Worm (Caenorhabditis elegans) whole organism, L2 larva: ENCODE results near the gene faah-3.

ENCODE experiments used
- C34F6.9 ChIP-seq: fragments of 150-350 bp; optimal IDR thresholded peaks from 2 replicates; lab custom pipeline; 2014; ENCODE audit warnings: missing biosample characterization, missing genetic modification characterization
- F13H6.1 ChIP-seq: sonication (generic microtip); optimal IDR thresholded peaks from 2 replicates; lab custom pipeline; 2016; ENCODE audit warnings: missing genetic modification characterization, missing compliant biosample characterization
- R02D3.7 ChIP-seq: fragments of 150-350 bp; optimal IDR thresholded peaks from 2 replicates; lab custom pipeline; 2014; ENCODE audit warnings: missing biosample characterization, missing genetic modification characterization
- Y55F3AM.14 ChIP-seq: fragments of 200-800 bp; sonication (Bioruptor generic); optimal IDR thresholded peaks from 2 replicates; lab custom pipeline; 2018; ENCODE audit warnings: mild to moderate bottlenecking, missing genetic modification characterization, missing compliant biosample characterization
- alr-1 ChIP-seq: fragments of 150-350 bp; optimal IDR thresholded peaks from 2 replicates; lab custom pipeline; 2014; ENCODE audit warnings: missing biosample characterization, missing genetic modification characterization
- aly-2 ChIP-seq: fragments of 150-350 bp; optimal IDR thresholded peaks from 2 replicates; lab custom pipeline; 2014; ENCODE audit warnings: missing biosample characterization, missing genetic modification characterization
- ama-1 ChIP-seq: fragments of 150-350 bp; optimal IDR thresholded peaks from 2 replicates; lab custom pipeline; 2018; ENCODE audit warnings: inconsistent platforms
- blmp-1 ChIP-seq: sonication (generic microtip); optimal IDR thresholded peaks from 2 replicates; lab custom pipeline; 2017; ENCODE audit warnings: missing genetic modification characterization, mild to moderate bottlenecking, missing compliant biosample characterization, antibody characterized with exemption, moderate library complexity; ENCODE audit not compliant: insufficient read depth
- ceh-82 ChIP-seq: fragments of 150-350 bp; optimal IDR thresholded peaks from 2 replicates; lab custom pipeline; 2014; ENCODE audit warnings: missing biosample characterization, missing genetic modification characterization
- dmd-4 ChIP-seq: sonication (generic microtip); optimal IDR thresholded peaks from 2 replicates; lab custom pipeline; 2017; ENCODE audit warnings: missing biosample characterization, missing genetic modification characterization
- elt-1 ChIP-seq: fragments of 150-350 bp; optimal IDR thresholded peaks from 2 replicates; lab custom pipeline; 2014; ENCODE audit warnings: missing biosample characterization, missing genetic modification characterization
- elt-3 ChIP-seq: sonication (generic microtip); optimal IDR thresholded peaks from 2 replicates; lab custom pipeline; 2017; ENCODE audit warnings: missing biosample characterization, missing genetic modification characterization
- fos-1 ChIP-seq: fragments of 150-350 bp; optimal IDR thresholded peaks from 2 replicates; lab custom pipeline; 2014; ENCODE audit warnings: missing biosample characterization, missing genetic modification characterization
- gmeb-1 ChIP-seq: fragments of 150-350 bp; optimal IDR thresholded peaks from 2 replicates; lab custom pipeline; 2014; ENCODE audit warnings: missing biosample characterization, missing genetic modification characterization
- lin-13 ChIP-seq: fragments of 150-350 bp; optimal IDR thresholded peaks from 2 replicates; lab custom pipeline; 2014; ENCODE audit warnings: missing biosample characterization, missing genetic modification reagents, missing genetic modification characterization
- lin-39 ChIP-seq: fragments of 150-350 bp; optimal IDR thresholded peaks from 2 replicates; lab custom pipeline; 2014; ENCODE audit warnings: missing biosample characterization, missing genetic modification reagents, missing genetic modification characterization
- lsy-2 ChIP-seq, 2 experiments: fragments of 150-350 bp in 1 of 2; sonication (generic microtip) in 1 of 2; optimal IDR thresholded peaks; 2 replicates each; lab custom pipeline; 2014 to 2017; ENCODE audit warnings: missing biosample characterization in 2 of 2, missing genetic modification characterization in 2 of 2
- mab-5 ChIP-seq: fragments of 150-350 bp; optimal IDR thresholded peaks from 2 replicates; lab custom pipeline; 2014; ENCODE audit warnings: missing biosample characterization, missing genetic modification characterization
- mbf-1 ChIP-seq: sonication (generic microtip); optimal IDR thresholded peaks from 2 replicates; lab custom pipeline; 2017; ENCODE audit warnings: missing biosample characterization, missing genetic modification characterization
- mdl-1 ChIP-seq, 2 experiments: fragments of 150-350 bp in 1 of 2; sonication (generic microtip) in 1 of 2; optimal IDR thresholded peaks; 2 replicates each; lab custom pipeline; 2017; ENCODE audit warnings: missing biosample characterization in 2 of 2, missing genetic modification characterization in 2 of 2
- nhr-10 ChIP-seq: sonication (generic microtip); optimal IDR thresholded peaks from 2 replicates; lab custom pipeline; 2017; ENCODE audit warnings: missing biosample characterization, missing genetic modification characterization
- nhr-11 ChIP-seq: fragments of 150-350 bp; optimal IDR thresholded peaks from 2 replicates; lab custom pipeline; 2014; ENCODE audit warnings: missing biosample characterization, missing genetic modification characterization
- nhr-12 ChIP-seq: fragments of 150-350 bp; optimal IDR thresholded peaks from 2 replicates; lab custom pipeline; 2014; ENCODE audit warnings: missing biosample characterization, missing genetic modification characterization
- nhr-129 ChIP-seq: fragments of 150-350 bp; optimal IDR thresholded peaks from 2 replicates; lab custom pipeline; 2014; ENCODE audit warnings: missing biosample characterization, missing genetic modification characterization
- nhr-21 ChIP-seq: fragments of 150-350 bp; optimal IDR thresholded peaks from 2 replicates; lab custom pipeline; 2014; ENCODE audit warnings: missing biosample characterization, missing genetic modification characterization
- nhr-23 ChIP-seq: fragments of 150-350 bp; optimal IDR thresholded peaks from 2 replicates; lab custom pipeline; 2014; ENCODE audit warnings: missing biosample characterization, missing genetic modification reagents, missing genetic modification characterization
- nhr-25 ChIP-seq: fragments of 150-350 bp; sonication (generic microtip); optimal IDR thresholded peaks from 3 replicates; lab custom pipeline; 2014; ENCODE audit warnings: missing biosample characterization, missing genetic modification characterization
- peb-1 ChIP-seq: fragments of 150-350 bp; optimal IDR thresholded peaks from 2 replicates; lab custom pipeline; 2014; ENCODE audit warnings: missing biosample characterization, missing genetic modification characterization
- sem-4 ChIP-seq: fragments of 150-350 bp; optimal IDR thresholded peaks from 2 replicates; lab custom pipeline; 2014; ENCODE audit warnings: missing biosample characterization, missing genetic modification reagents, missing genetic modification characterization
- skn-1 ChIP-seq: sonication (generic microtip); optimal IDR thresholded peaks from 2 replicates; lab custom pipeline; 2017; ENCODE audit warnings: missing biosample characterization, missing genetic modification characterization
- sma-3 ChIP-seq: sonication (generic microtip); optimal IDR thresholded peaks from 2 replicates; lab custom pipeline; 2016; ENCODE audit warnings: missing genetic modification reagents, missing genetic modification characterization, missing compliant biosample characterization
- sma-9 ChIP-seq, 2 experiments: fragments of 150-350 bp in 1 of 2; sonication (generic microtip) in 1 of 2; optimal IDR thresholded peaks; 2 replicates each; lab custom pipeline; 2014 to 2016; ENCODE audit warnings: missing genetic modification characterization in 2 of 2, mild to moderate bottlenecking in 1 of 2, missing biosample characterization in 1 of 2, missing compliant biosample characterization in 1 of 2, missing genetic modification reagents in 1 of 2, moderate library complexity in 1 of 2
- snpc-4 ChIP-seq: fragments of 150-350 bp; optimal IDR thresholded peaks from 2 replicates; lab custom pipeline; 2014; ENCODE audit warnings: missing biosample characterization, missing genetic modification characterization
- unc-55 ChIP-seq: fragments of 150-350 bp; sonication (generic microtip); optimal IDR thresholded peaks from 3 replicates; lab custom pipeline; 2014; ENCODE audit warnings: missing biosample characterization, missing genetic modification reagents, missing genetic modification characterization
- zag-1 ChIP-seq: fragments of 150-350 bp; optimal IDR thresholded peaks from 2 replicates; lab custom pipeline; 2014; ENCODE audit warnings: missing biosample characterization, missing genetic modification characterization
- ztf-11 ChIP-seq: sonication (generic microtip); optimal IDR thresholded peaks from 2 replicates; lab custom pipeline; 2017; ENCODE audit warnings: missing biosample characterization, missing genetic modification characterization

faah-3 gene

ce11 chrIV:945601-946000 is at the start of gene faah-3:
Gene faah-3, minus strand, starts transcription at chrIV:945653.
- peak; percentile 68 for TF ChIP-seq fos-1
- no peak for TF ChIP-seq dmd-4
- TF ChIP-seq R02D3.7 (tag; lab: Kevin White, UChicago), result no peak

- peak; percentile 18 for TF ChIP-seq nhr-129 (tag; lab: Kevin White, UChicago)
- no peak for TF ChIP-seq alr-1 (tag; lab: Kevin White, UChicago)
- no peak for TF ChIP-seq sma-9 (GFP tag; optimal IDR thresholded peaks at IDR 0.05; lab: Kevin White, UChicago)
- TF ChIP-seq sma-9 (tag; optimal IDR thresholded peaks at IDR 0.05; lab: Kevin White, UChicago), result no peak
- no peak for TF ChIP-seq peb-1 (tag; lab: Kevin White, UChicago)
- TF ChIP-seq aly-2 (tag; lab: Kevin White, UChicago), result no peak
- no peak for TF ChIP-seq ceh-82 (tag; lab: Kevin White, UChicago)
- no peak for TF ChIP-seq blmp-1
- no peak for TF ChIP-seq fos-1
- TF ChIP-seq nhr-25 (tag; lab: Kevin White, UChicago), result no peak
- TF ChIP-seq Y55F3AM.14, result no peak
- no peak for TF ChIP-seq nhr-10
- TF ChIP-seq unc-55, result peak; percentile 41
- no peak for TF ChIP-seq mdl-1 (tag; optimal IDR thresholded peaks at IDR 0.05; lab: Kevin White, UChicago)
- TF ChIP-seq R02D3.7 (tag; lab: Kevin White, UChicago), result no peak
- TF ChIP-seq C34F6.9, result peak; percentile 38
- no peak for TF ChIP-seq nhr-21 (tag; lab: Kevin White, UChicago)
- TF ChIP-seq lsy-2 (tag; optimal IDR thresholded peaks at IDR 0.05; lab: Kevin White, UChicago), result peak; percentile 1 to 50
- TF ChIP-seq nhr-23 (tag; lab: Kevin White, UChicago), result no peak
- no peak for TF ChIP-seq ztf-11 (tag; lab: Kevin White, UChicago)
- TF ChIP-seq F13H6.1 (tag; lab: Kevin White, UChicago), result no peak
- peak; percentile 90 for TF ChIP-seq gmeb-1 (tag; lab: Kevin White, UChicago)
- TF ChIP-seq nhr-11 (tag; lab: Kevin White, UChicago), result no peak
- TF ChIP-seq skn-1 (tag; lab: Kevin White, UChicago), result no peak
- TF ChIP-seq sem-4, result no peak
- TF ChIP-seq lin-39 (tag; lab: Kevin White, UChicago), result no peak
- TF ChIP-seq nhr-12 (tag; lab: Kevin White, UChicago), result no peak
- no peak for TF ChIP-seq snpc-4 (tag; lab: Kevin White, UChicago)
Observed at ce11 chrIV:991647-992400, 46.4 kb upstream of the faah-3 start, which contains the start of gene lep-2. Gene lep-2, plus strand, starts transcription at chrIV:992283.

ce11 chrIV:991181-991642 is 45.8 kb upstream of the faah-3 start:
- TF ChIP-seq lsy-2 (tag; optimal IDR thresholded peaks at IDR 0.05; lab: Kevin White, UChicago) (peak in 1 of 2 experiments; percentile 9), elt-1 (tag; lab: Kevin White, UChicago) (no peak), sma-3 (no peak), ztf-11 (tag; lab: Kevin White, UChicago) (no peak), nhr-25 (tag; lab: Kevin White, UChicago) (no peak), mbf-1 (no peak), elt-3 (tag; lab: Kevin White, UChicago) (no peak), zag-1 (tag; lab: Kevin White, UChicago) (no peak), Y55F3AM.14 (no peak), unc-55 (peak; percentile 21), ceh-82 (tag; lab: Kevin White, UChicago) (no peak), nhr-11 (tag; lab: Kevin White, UChicago) (no peak), mdl-1 (tag; optimal IDR thresholded peaks at IDR 0.05; lab: Kevin White, UChicago) (no peak), lin-13 (GFP tag; lab: Kevin White, UChicago) (no peak), snpc-4 (tag; lab: Kevin White, UChicago) (peak; percentile 92), blmp-1 (no peak), fos-1 (no peak), ama-1 (peak; percentile 65)
- TF ChIP-seq, all 48 proteins: peak for 4

ce11 chrIV:990352-990751 is 44.9 kb upstream of the faah-3 start, which contains the start of gene egrh-2:
Gene egrh-2, minus strand, starts transcription at chrIV:990452.
- TF ChIP-seq lsy-2 (tag; optimal IDR thresholded peaks at IDR 0.05; lab: Kevin White, UChicago) (no peak), F13H6.1 (tag; lab: Kevin White, UChicago) (no peak), skn-1 (tag; lab: Kevin White, UChicago) (no peak), mab-5 (tag; lab: Kevin White, UChicago) (no peak), ama-1 (no peak), nhr-12 (tag; lab: Kevin White, UChicago) (no peak), snpc-4 (tag; lab: Kevin White, UChicago) (no peak), ztf-11 (tag; lab: Kevin White, UChicago) (no peak)
